Worm (Caenorhabditis elegans) whole organism, L4/young adult: Measurements from ENCODE around the gene Y49E10.10.

Experiments used
- dao-5 ChIP-seq: sonication (generic microtip); optimal IDR thresholded peaks from 2 replicates; lab custom pipeline; 2016; ENCODE audit warnings: missing genotype, missing genetic modification characterization, moderate library complexity, missing compliant biosample characterization
- him-1 ChIP-seq: sonication (generic microtip); optimal IDR thresholded peaks from 2 replicates; lab custom pipeline; 2016; ENCODE audit warnings: missing genotype, missing genetic modification reagents, missing genetic modification characterization, missing compliant biosample characterization

DNA sequence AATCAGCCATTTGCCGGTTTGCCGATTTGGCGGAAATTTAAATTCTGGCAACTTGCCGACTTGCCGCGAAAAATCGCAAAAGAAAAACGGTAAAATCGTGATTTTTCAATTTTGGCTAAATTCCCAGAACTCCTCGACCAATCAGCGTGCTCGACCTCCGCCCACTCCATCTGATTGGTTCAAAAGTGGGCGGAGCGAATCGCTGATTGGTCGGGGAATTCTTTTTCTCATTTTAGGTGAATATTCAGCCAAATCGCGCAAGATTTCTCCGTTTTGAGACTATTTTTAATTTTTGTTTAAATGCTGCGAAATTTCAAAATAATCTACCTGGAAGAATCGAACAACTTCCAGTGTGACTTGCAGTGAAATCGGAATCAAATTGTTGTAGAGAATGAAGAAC lies 19.3 kb downstream of the Y49E10.10 start:
- TF ChIP-seq dao-5 (no peak), him-1 (tag; lab: Kevin White, UChicago) (no peak)
